Worm (Caenorhabditis elegans) whole organism, L1 larva: ENCODE measurements around the gene F18E3.12.

Source experiments
- C16A3.4 ChIP-seq: fragments of 150-350 bp; optimal IDR thresholded peaks from 2 replicates; lab custom pipeline; 2014; ENCODE audit warnings: missing biosample characterization, missing genetic modification characterization
- alr-1 ChIP-seq: fragments of 200-800 bp; sonication (Bioruptor generic); optimal IDR thresholded peaks from 2 replicates; lab custom pipeline; 2018; ENCODE audit warnings: borderline replicate concordance, mild to moderate bottlenecking, missing genetic modification characterization, missing compliant biosample characterization
- aly-2 ChIP-seq: fragments of 150-350 bp; optimal IDR thresholded peaks from 2 replicates; lab custom pipeline; 2014; ENCODE audit warnings: missing biosample characterization, missing genetic modification characterization
- ama-1 ChIP-seq: fragments of 150-350 bp; optimal IDR thresholded peaks from 2 replicates; lab custom pipeline; 2014
- blmp-1 ChIP-seq: fragments of 150-350 bp; optimal IDR thresholded peaks from 2 replicates; lab custom pipeline; 2014; ENCODE audit warnings: missing biosample characterization, missing genetic modification characterization
- ceh-63 ChIP-seq: fragments of 200-800 bp; sonication (Bioruptor generic); optimal IDR thresholded peaks from 2 replicates; lab custom pipeline; 2018; ENCODE audit warnings: mild to moderate bottlenecking, missing genetic modification characterization, missing compliant biosample characterization
- ceh-82 ChIP-seq, 3 experiments: fragments of 150-350 bp in 1 of 3; sonication (generic microtip) in 2 of 3; optimal IDR thresholded peaks; 2 replicates each; lab custom pipeline; 2014 to 2017; ENCODE audit warnings: missing biosample characterization in 3 of 3, missing genetic modification characterization in 3 of 3
- ces-1 ChIP-seq: fragments of 150-350 bp; optimal IDR thresholded peaks from 2 replicates; lab custom pipeline; 2014; ENCODE audit warnings: missing biosample characterization, missing genetic modification reagents, missing genetic modification characterization
- dpl-1 ChIP-seq, 3 experiments: fragments of 150-350 bp in 2 of 3; sonication (generic microtip) in 1 of 3; optimal IDR thresholded peaks; 2 replicates each; lab custom pipeline; 2014 to 2017; ENCODE audit warnings: missing biosample characterization in 3 of 3, missing genetic modification characterization in 3 of 3, missing genetic modification reagents in 3 of 3
- dsc-1 ChIP-seq: sonication (generic microtip); optimal IDR thresholded peaks from 2 replicates; lab custom pipeline; 2016; ENCODE audit warnings: mild to moderate bottlenecking, missing genetic modification characterization, missing compliant biosample characterization
- efl-1 ChIP-seq, 4 experiments: fragments of 150-350 bp; optimal IDR thresholded peaks in 3 of 4; peaks in 1 of 4; 1 replicate in 1 of 4; 2 replicates in 3 of 4; lab custom pipeline; 2014; ENCODE audit warnings: missing biosample characterization in 2 of 4, missing genetic modification characterization in 2 of 4, missing genetic modification reagents in 2 of 4
- egl-13 ChIP-seq: sonication (generic microtip); optimal IDR thresholded peaks from 2 replicates; lab custom pipeline; 2016; ENCODE audit warnings: missing genotype, missing genetic modification reagents, missing genetic modification characterization, missing compliant biosample characterization
- elt-3 ChIP-seq, 6 experiments: fragments of 150-350 bp in 1 of 6; sonication (generic microtip); optimal IDR thresholded peaks; 2 replicates each; lab custom pipeline; 2017 to 2018; ENCODE audit warnings: missing biosample characterization in 6 of 6, missing genetic modification characterization in 6 of 6, inconsistent platforms in 1 of 6
- grh-1 ChIP-seq: fragments of 200-800 bp; sonication (Bioruptor generic); IDR thresholded peaks from 2 replicates; pipeline ENCODE4 v1.3.6; 2022; ENCODE audit warnings: missing genetic modification reagents, missing genetic modification characterization, missing compliant biosample characterization
- hlh-17 ChIP-seq: fragments of 200-800 bp; sonication (Bioruptor generic); optimal IDR thresholded peaks from 2 replicates; lab custom pipeline; 2018; ENCODE audit warnings: missing genetic modification characterization, mild to moderate bottlenecking, missing compliant biosample characterization, moderate library complexity, borderline replicate concordance
- hpl-2 ChIP-seq: fragments of 150-350 bp; optimal IDR thresholded peaks from 2 replicates; lab custom pipeline; 2014; ENCODE audit warnings: missing biosample characterization, missing genetic modification reagents, missing genetic modification characterization
- lin-14 ChIP-seq: fragments of 200-800 bp; sonication (Bioruptor generic); optimal IDR thresholded peaks from 2 replicates; lab custom pipeline; 2018; ENCODE audit warnings: mild to moderate bottlenecking, missing genetic modification characterization, moderate library complexity, missing compliant biosample characterization
- lin-35 ChIP-seq, 2 experiments: fragments of 150-350 bp; optimal IDR thresholded peaks; 2 replicates each; lab custom pipeline; 2014; ENCODE audit warnings: missing biosample characterization in 2 of 2, missing genetic modification characterization in 2 of 2, missing genetic modification reagents in 2 of 2
- lir-3 ChIP-seq: sonication (generic microtip); optimal IDR thresholded peaks from 2 replicates; lab custom pipeline; 2016; ENCODE audit warnings: mild to moderate bottlenecking, missing genetic modification characterization, moderate library complexity, missing compliant biosample characterization; ENCODE audit not compliant: poor library complexity
- lsy-2 ChIP-seq, 2 experiments: fragments of 150-350 bp; optimal IDR thresholded peaks; 2 replicates each; lab custom pipeline; 2014; ENCODE audit warnings: missing biosample characterization in 2 of 2, missing genetic modification characterization in 2 of 2
- mab-9 ChIP-seq: fragments of 200-800 bp; sonication (Bioruptor generic); IDR thresholded peaks from 2 replicates; pipeline ENCODE4 v1.3.6; 2022; ENCODE audit warnings: missing genetic modification reagents, missing genetic modification characterization, missing compliant biosample characterization
- mdl-1 ChIP-seq, 2 experiments: fragments of 150-350 bp; optimal IDR thresholded peaks; 2 replicates each; lab custom pipeline; 2014 to 2017; ENCODE audit warnings: missing biosample characterization in 2 of 2, missing genetic modification characterization in 2 of 2, inconsistent platforms in 1 of 2
- mep-1 ChIP-seq: fragments of 150-350 bp; optimal IDR thresholded peaks from 2 replicates; lab custom pipeline; 2014; ENCODE audit warnings: missing biosample characterization, missing genetic modification characterization
- nhr-11 ChIP-seq: fragments of 150-350 bp; optimal IDR thresholded peaks from 2 replicates; lab custom pipeline; 2014; ENCODE audit warnings: missing biosample characterization, missing genetic modification characterization
- nhr-19 ChIP-seq: fragments of 200-800 bp; sonication (Bioruptor generic); conservative IDR thresholded peaks from 2 replicates; pipeline ENCODE4 v1.3.6; 2022; ENCODE audit warnings: missing genetic modification characterization, missing compliant biosample characterization
- nhr-20 ChIP-seq: sonication (generic microtip); optimal IDR thresholded peaks from 2 replicates; lab custom pipeline; 2016; ENCODE audit warnings: mild to moderate bottlenecking, missing genetic modification characterization, missing compliant biosample characterization
- nhr-47 ChIP-seq: sonication (generic microtip); optimal IDR thresholded peaks from 2 replicates; lab custom pipeline; 2016; ENCODE audit warnings: mild to moderate bottlenecking, missing genetic modification characterization, moderate library complexity, missing compliant biosample characterization
- nhr-71 ChIP-seq: sonication (generic microtip); optimal IDR thresholded peaks from 2 replicates; lab custom pipeline; 2016; ENCODE audit warnings: mild to moderate bottlenecking, missing genetic modification characterization, moderate library complexity, missing compliant biosample characterization
- nhr-76 ChIP-seq: sonication (generic microtip); optimal IDR thresholded peaks from 2 replicates; lab custom pipeline; 2017; ENCODE audit warnings: missing biosample characterization, missing genetic modification characterization
- nhr-85 ChIP-seq: sonication (generic microtip); peaks from one replicate; lab custom pipeline; 2016; ENCODE audit warnings: missing genetic modification characterization, inconsistent platforms, missing compliant biosample characterization
- nhr-90 ChIP-seq: sonication (generic microtip); optimal IDR thresholded peaks from 2 replicates; lab custom pipeline; 2016; ENCODE audit warnings: mild to moderate bottlenecking, missing genetic modification characterization, missing compliant biosample characterization; ENCODE audit not compliant: poor library complexity
- pax-3 ChIP-seq: fragments of 200-800 bp; sonication (Bioruptor generic); optimal IDR thresholded peaks from 2 replicates; lab custom pipeline; 2018; ENCODE audit warnings: mild to moderate bottlenecking, missing genetic modification characterization, moderate library complexity, missing compliant biosample characterization
- skn-1 ChIP-seq: fragments of 150-350 bp; optimal IDR thresholded peaks from 2 replicates; lab custom pipeline; 2014; ENCODE audit warnings: missing biosample characterization, missing genetic modification characterization
- snpc-4 ChIP-seq: fragments of 150-350 bp; optimal IDR thresholded peaks from 2 replicates; lab custom pipeline; 2014; ENCODE audit warnings: missing biosample characterization, missing genetic modification characterization
- snu-23 ChIP-seq: sonication (generic microtip); optimal IDR thresholded peaks from 2 replicates; lab custom pipeline; 2016; ENCODE audit warnings: missing genetic modification characterization, missing compliant biosample characterization
- sup-37 ChIP-seq: fragments of 200-800 bp; sonication (Bioruptor generic); optimal IDR thresholded peaks from 2 replicates; lab custom pipeline; 2018; ENCODE audit warnings: mild to moderate bottlenecking, missing genetic modification characterization, missing compliant biosample characterization
- swsn-7 ChIP-seq: sonication (generic microtip); optimal IDR thresholded peaks from 2 replicates; lab custom pipeline; 2016; ENCODE audit warnings: missing genetic modification characterization, missing compliant biosample characterization
- tbx-2 ChIP-seq: sonication (generic microtip); optimal IDR thresholded peaks from 2 replicates; lab custom pipeline; 2016; ENCODE audit warnings: missing genetic modification characterization, missing compliant biosample characterization
- unc-130 ChIP-seq: fragments of 150-350 bp; optimal IDR thresholded peaks from 2 replicates; lab custom pipeline; 2017; ENCODE audit warnings: missing biosample characterization, missing genetic modification characterization, inconsistent platforms
- vab-15 ChIP-seq: sonication (generic microtip); optimal IDR thresholded peaks from 2 replicates; lab custom pipeline; 2017; ENCODE audit warnings: missing genotype, mild to moderate bottlenecking, missing genetic modification characterization, missing compliant biosample characterization
- xbp-1 ChIP-seq: sonication (generic microtip); optimal IDR thresholded peaks from 2 replicates; lab custom pipeline; 2016; ENCODE audit warnings: missing genetic modification characterization, missing compliant biosample characterization
- ztf-4 ChIP-seq: fragments of 150-350 bp; optimal IDR thresholded peaks from 2 replicates; lab custom pipeline; 2014; ENCODE audit warnings: missing biosample characterization, missing genetic modification characterization

The F18E3.12 gene

ce11 chrV:7436509-7436908 lies 21.7 kb downstream of the F18E3.12 start:
- TF ChIP-seq xbp-1 (no peak), alr-1 (tag; lab: Kevin White, UChicago) (no peak), mdl-1 (tag; optimal IDR thresholded peaks at IDR 0.05; lab: Kevin White, UChicago) (no peak), pax-3 (tag; lab: Kevin White, UChicago) (no peak), hlh-17 (GFP tag; lab: Kevin White, UChicago) (no peak), elt-3 (tag; optimal IDR thresholded peaks at IDR 0.05; lab: Kevin White, UChicago) (no peak), tbx-2 (tag; lab: Kevin White, UChicago) (no peak), nhr-76 (no peak), sup-37 (GFP tag; lab: Kevin White, UChicago) (no peak), aly-2 (tag; lab: Kevin White, UChicago) (no peak), nhr-90 (no peak), hpl-2 (no peak), ceh-63 (no peak), egl-13 (no peak), mab-9 (GFP tag; lab: Robert Waterston, UW) (no peak)

ce11 chrV:7436911-7437310 lies 22.1 kb downstream of the F18E3.12 start:
- TF ChIP-seq snu-23 (GFP tag; lab: Kevin White, UChicago) = peak; percentile 74
- TF ChIP-seq ceh-82 (tag; optimal IDR thresholded peaks at IDR 0.05; lab: Kevin White, UChicago) = no peak
- peak; percentile 64 for TF ChIP-seq grh-1
- TF ChIP-seq snpc-4 (tag; lab: Kevin White, UChicago) = no peak
- peak; percentile 77 for TF ChIP-seq nhr-90
- TF ChIP-seq dsc-1 = no peak
- TF ChIP-seq lsy-2 (tag; optimal IDR thresholded peaks at IDR 0.05; lab: Kevin White, UChicago) = peak in 1 of 2 experiments; percentile 44
- TF ChIP-seq pax-3 (tag; lab: Kevin White, UChicago) = no peak
- peak; percentile 87 for TF ChIP-seq ama-1 (lab: Kevin White, UChicago)
- TF ChIP-seq dpl-1 (GFP tag; optimal IDR thresholded peaks at IDR 0.05; lab: Kevin White, UChicago) = peak in 2 of 3 experiments; percentile 20 to 31
- peak; percentile 58 for TF ChIP-seq mep-1
- TF ChIP-seq unc-130 (tag; lab: Kevin White, UChicago) = peak; percentile 72
- TF ChIP-seq mdl-1 (tag; optimal IDR thresholded peaks at IDR 0.05; lab: Kevin White, UChicago) = peak in 1 of 2 experiments; percentile 79
- TF ChIP-seq vab-15 (tag; lab: Kevin White, UChicago) = peak; percentile 21
- TF ChIP-seq nhr-19 (GFP tag; lab: Robert Waterston, UW) = peak; percentile 79
- peak; percentile 65 for TF ChIP-seq tbx-2 (tag; lab: Kevin White, UChicago)
- TF ChIP-seq skn-1 (tag; lab: Kevin White, UChicago) = peak; percentile 54
- peak; percentile 94 for TF ChIP-seq blmp-1 (tag; lab: Kevin White, UChicago)
- TF ChIP-seq elt-3 (tag; optimal IDR thresholded peaks at IDR 0.05; lab: Kevin White, UChicago) = peak in 4 of 6 experiments; percentile 0 to 97 (median 50)
- no peak for TF ChIP-seq ces-1 (GFP tag; lab: Kevin White, UChicago)
- TF ChIP-seq ztf-4 = peak; percentile 67
- peak; percentile 4 for TF ChIP-seq swsn-7 (tag; lab: Kevin White, UChicago)
- no peak for TF ChIP-seq lir-3 (tag; lab: Kevin White, UChicago)
- peak; percentile 57 for TF ChIP-seq nhr-47 (tag; lab: Kevin White, UChicago)
- peak; percentile 93 for TF ChIP-seq nhr-85 (tag; lab: Kevin White, UChicago)
- TF ChIP-seq xbp-1 = no peak
- peak in 1 of 2 experiments; percentile 14 for TF ChIP-seq efl-1 (optimal IDR thresholded peaks at IDR 0.05; lab: Kevin White, UChicago)
- TF ChIP-seq efl-1 (GFP tag; optimal IDR thresholded peaks at IDR 0.05 in 1 of 2; lab: Kevin White, UChicago) = peak in 1 of 2 experiments; percentile 1
- peak; percentile 32 for TF ChIP-seq C16A3.4 (tag; lab: Kevin White, UChicago)
- TF ChIP-seq nhr-20 (tag; lab: Kevin White, UChicago) = peak; percentile 80
- no peak for TF ChIP-seq nhr-11 (tag; lab: Kevin White, UChicago)
- peak; percentile 71 for TF ChIP-seq lin-14 (GFP tag; lab: Kevin White, UChicago)
- TF ChIP-seq lin-35 (GFP tag; optimal IDR thresholded peaks at IDR 0.05; lab: Kevin White, UChicago) = peak in 1 of 2 experiments; percentile 84
- TF ChIP-seq nhr-71 (tag; lab: Kevin White, UChicago) = peak; percentile 80
